Worm (Caenorhabditis elegans) whole organism, L2 larva: ENCODE data around the gene M153.3.

Experiments
- ZK546.5 ChIP-seq: sonication (generic microtip); optimal IDR thresholded peaks from 2 replicates; lab custom pipeline; 2017; ENCODE audit warnings: missing biosample characterization, missing genetic modification characterization
- aly-2 ChIP-seq: fragments of 150-350 bp; optimal IDR thresholded peaks from 2 replicates; lab custom pipeline; 2014; ENCODE audit warnings: missing biosample characterization, missing genetic modification characterization
- gmeb-1 ChIP-seq: fragments of 150-350 bp; optimal IDR thresholded peaks from 2 replicates; lab custom pipeline; 2014; ENCODE audit warnings: missing biosample characterization, missing genetic modification characterization
- lin-11 ChIP-seq: fragments of 150-350 bp; sonication (generic microtip); optimal IDR thresholded peaks from 2 replicates; lab custom pipeline; 2014; ENCODE audit warnings: missing biosample characterization, missing genetic modification characterization, inconsistent platforms, mixed read lengths
- nhr-23 ChIP-seq: fragments of 150-350 bp; optimal IDR thresholded peaks from 2 replicates; lab custom pipeline; 2014; ENCODE audit warnings: missing biosample characterization, missing genetic modification reagents, missing genetic modification characterization
- zag-1 ChIP-seq: fragments of 150-350 bp; optimal IDR thresholded peaks from 2 replicates; lab custom pipeline; 2014; ENCODE audit warnings: missing biosample characterization, missing genetic modification characterization
- ztf-11 ChIP-seq: sonication (generic microtip); optimal IDR thresholded peaks from 2 replicates; lab custom pipeline; 2017; ENCODE audit warnings: missing biosample characterization, missing genetic modification characterization

DNA sequence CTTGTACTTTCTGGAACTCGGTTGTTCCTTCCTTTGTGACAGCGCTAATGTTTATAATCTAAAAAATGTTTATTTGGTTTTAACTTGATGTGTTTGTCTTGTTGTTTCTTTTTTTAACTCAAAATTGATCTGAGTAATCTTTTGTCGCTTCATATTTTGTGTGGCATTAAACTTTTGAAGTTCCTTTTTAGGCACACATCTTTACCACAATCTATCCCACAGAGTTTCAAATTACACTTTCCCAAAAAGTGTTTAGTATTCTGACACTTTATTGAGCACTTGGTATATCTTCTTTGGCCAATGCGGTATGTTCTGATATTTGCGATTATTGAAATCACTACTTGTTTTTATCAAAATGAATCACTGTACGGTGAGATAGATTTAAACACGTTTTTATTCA lies 17.4 kb upstream of the M153.3 start, which contains the start of gene lgc-18:
- TF ChIP-seq ztf-11 (tag; lab: Kevin White, UChicago) (no peak), zag-1 (tag; lab: Kevin White, UChicago) (no peak), ZK546.5 (tag; lab: Kevin White, UChicago) (no peak), aly-2 (tag; lab: Kevin White, UChicago) (no peak), lin-11 (tag; lab: Kevin White, UChicago) (no peak), nhr-23 (tag; lab: Kevin White, UChicago) (no peak), gmeb-1 (tag; lab: Kevin White, UChicago) (no peak)
